2 fruit fly cellular contexts compared by ENCODE assay signal in the genomic region with DNA sequence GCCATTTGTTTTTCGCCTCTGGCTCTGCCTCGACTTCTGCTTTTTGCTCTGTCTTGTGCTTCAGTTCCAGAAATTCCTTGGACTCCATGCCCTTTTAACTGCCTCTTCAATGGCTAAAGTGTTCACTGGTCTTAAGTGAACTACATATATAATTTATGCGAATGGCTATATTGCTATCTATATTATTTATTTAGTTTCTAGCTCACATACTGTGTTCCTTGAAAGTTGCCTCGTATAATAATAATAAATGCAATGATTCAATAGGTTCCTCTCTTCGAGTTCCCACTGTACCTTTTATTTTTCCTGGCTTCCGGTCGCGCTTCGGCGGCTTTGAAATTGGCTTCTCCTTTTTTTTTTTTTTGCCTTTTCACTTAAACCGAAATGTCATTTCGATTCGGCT.
TF ChIP-seq lines count a peak whose summit lies in the region.

No protein-coding gene starts in this region.

- TF ChIP-seq CTCF in whole organism, embryonic (GFP tag; optimal IDR thresholded peaks at IDR 0.05; lab: Kevin White, UChicago), result no peak

TF ChIP-seq in whole organism, embryonic, 481 proteins besides CTCF, POLR2A, EP300 and RAD21 (continues in another document):
- peak; percentile 36 for TF ChIP-seq cwo (GFP tag; optimal IDR thresholded peaks at IDR 0.05; lab: Kevin White, UChicago)
- peak; percentile 53 for TF ChIP-seq CG11504 (tag; optimal IDR thresholded peaks at IDR 0.05; lab: Kevin White, UChicago)
- peak; percentile 30 for TF ChIP-seq CG3281 (GFP tag; optimal IDR thresholded peaks at IDR 0.05; lab: Kevin White, UChicago)
- peak; percentile 27 for TF ChIP-seq B-H2 (GFP tag; optimal IDR thresholded peaks at IDR 0.05; lab: Kevin White, UChicago)
- no peak for TF ChIP-seq cas (GFP tag; IDR thresholded peaks at IDR 0.05; lab: Robert Waterston, UW)
- TF ChIP-seq caup (GFP tag; optimal IDR thresholded peaks at IDR 0.05; lab: Kevin White, UChicago; ENCODE audit: severe bottlenecking), result peak; percentile 12
- peak; percentile 7 for TF ChIP-seq az2 (GFP tag; optimal IDR thresholded peaks at IDR 0.05; lab: Kevin White, UChicago)
- peak; percentile 43; the same call in 1 of the 2 replicates for TF ChIP-seq HLH3B (GFP tag; IDR thresholded peaks at IDR 0.05; lab: Robert Waterston, UW)
- peak; percentile 16 for TF ChIP-seq ATbp (GFP tag; optimal IDR thresholded peaks at IDR 0.05; lab: Kevin White, UChicago)
- TF ChIP-seq sug (tag; optimal IDR thresholded peaks at IDR 0.05; lab: Kevin White, UChicago), result peak; percentile 3
- peak; percentile 2 for TF ChIP-seq CG15011 (GFP tag; optimal IDR thresholded peaks at IDR 0.05; lab: Kevin White, UChicago)
- no peak for TF ChIP-seq jing (GFP tag; optimal IDR thresholded peaks at IDR 0.05; lab: Kevin White, UChicago)
- TF ChIP-seq bcd (GFP tag; optimal IDR thresholded peaks at IDR 0.05; lab: Kevin White, UChicago), result peak; percentile 5
- peak; percentile 1 for TF ChIP-seq CG12219 (GFP tag; optimal IDR thresholded peaks at IDR 0.05; lab: Kevin White, UChicago)
- peak; percentile 46; the same call in 1 of the 2 replicates for TF ChIP-seq CG32532 (GFP tag; IDR thresholded peaks at IDR 0.05; lab: Robert Waterston, UW)
- TF ChIP-seq CG13296 (GFP tag; optimal IDR thresholded peaks at IDR 0.05; lab: Kevin White, UChicago), result peak; percentile 33
- TF ChIP-seq CG12769 (tag; optimal IDR thresholded peaks at IDR 0.05; lab: Kevin White, UChicago), result peak; percentile 21
- no peak for TF ChIP-seq CG12942 (GFP tag; optimal IDR thresholded peaks at IDR 0.05; lab: Kevin White, UChicago)
- no peak for TF ChIP-seq Awh (GFP tag; IDR thresholded peaks at IDR 0.05; lab: Robert Waterston, UW)
- TF ChIP-seq Hr51 (GFP tag; optimal IDR thresholded peaks at IDR 0.05; lab: Kevin White, UChicago), result peak in 1 of 2 experiments; percentile 45
- TF ChIP-seq BtbVII (GFP tag; optimal IDR thresholded peaks at IDR 0.05; lab: Kevin White, UChicago), result peak; percentile 2
- TF ChIP-seq Hand (GFP tag; optimal IDR thresholded peaks at IDR 0.05; lab: Kevin White, UChicago), result peak; percentile 58
- peak in 1 of 2 experiments; percentile 21 for TF ChIP-seq eve (GFP tag; optimal IDR thresholded peaks at IDR 0.05; lab: Kevin White, UChicago)
- TF ChIP-seq Chrac-16 (GFP tag; optimal IDR thresholded peaks at IDR 0.05; lab: Kevin White, UChicago), result no peak
- TF ChIP-seq lab (GFP tag; optimal IDR thresholded peaks at IDR 0.05; lab: Kevin White, UChicago), result peak; percentile 66
- peak; percentile 25 for TF ChIP-seq gro (GFP tag; optimal IDR thresholded peaks at IDR 0.05; lab: Kevin White, UChicago)
- peak; percentile 8 for TF ChIP-seq phol (tag; optimal IDR thresholded peaks at IDR 0.05; lab: Kevin White, UChicago)
- TF ChIP-seq CoRest (tag; optimal IDR thresholded peaks at IDR 0.05; lab: Kevin White, UChicago), result peak; percentile 34
- no peak for TF ChIP-seq CG1233 (GFP tag; optimal IDR thresholded peaks at IDR 0.05; lab: Kevin White, UChicago)
- TF ChIP-seq E2f1 (GFP tag; IDR thresholded peaks at IDR 0.05; lab: Robert Waterston, UW), result 0 out of 2 replicates have a peak, but pooled peaks have one; percentile 12
- 0 out of 2 replicates have a peak, but pooled peaks have one; percentile 23 for TF ChIP-seq sisA (GFP tag; IDR thresholded peaks at IDR 0.05; lab: Robert Waterston, UW)
- peak; percentile 33; the same call in 1 of the 2 replicates for TF ChIP-seq CG14014 (GFP tag; IDR thresholded peaks at IDR 0.05; lab: Robert Waterston, UW)
- peak; percentile 34 for TF ChIP-seq Sox102F (GFP tag; optimal IDR thresholded peaks at IDR 0.05; lab: Kevin White, UChicago)
- TF ChIP-seq CG31441 (GFP tag; IDR thresholded peaks at IDR 0.05; lab: Robert Waterston, UW), result peak; percentile 16; the same call in 1 of the 2 replicates
- no peak for TF ChIP-seq CG31388 (GFP tag; optimal IDR thresholded peaks at IDR 0.05; lab: Kevin White, UChicago)
- TF ChIP-seq CG15514 (GFP tag; optimal IDR thresholded peaks at IDR 0.05; lab: Kevin White, UChicago), result peak; percentile 22
- peak in 1 of 2 experiments; percentile 28 for TF ChIP-seq bsh (GFP tag; optimal IDR thresholded peaks at IDR 0.05; lab: Kevin White, UChicago)
- TF ChIP-seq Pdp1 (GFP tag; optimal IDR thresholded peaks at IDR 0.05; lab: Kevin White, UChicago), result peak in 1 of 2 experiments; percentile 25
- no peak for TF ChIP-seq bbx (GFP tag; IDR thresholded peaks at IDR 0.05; lab: Robert Waterston, UW; ENCODE audit: partially characterized antibody)
- TF ChIP-seq CG2120 (GFP tag; optimal IDR thresholded peaks at IDR 0.05; lab: Kevin White, UChicago), result peak; percentile 63

TF ChIP-seq in whole organism, prepupa, 60 proteins besides CTCF, POLR2A, EP300 and RAD21:
- TF ChIP-seq CG11902 (GFP tag; optimal IDR thresholded peaks at IDR 0.05; lab: Kevin White, UChicago) (no peak), Eip78C (GFP tag; lab: Kevin White, UChicago) (peak; percentile 38), CG3919 (GFP tag; optimal IDR thresholded peaks at IDR 0.05; lab: Kevin White, UChicago) (peak; percentile 1)
